Worm (Caenorhabditis elegans) whole organism, young adult: ENCODE measurements around the gene T02D1.8.

Experiments
- nfya-1 ChIP-seq: sonication (generic microtip); optimal IDR thresholded peaks from 2 replicates; lab custom pipeline; 2017; ENCODE audit warnings: antibody characterized with exemption, missing compliant biosample characterization, missing genetic modification characterization, borderline replicate concordance; ENCODE audit not compliant: insufficient read depth
- snpc-1.3 ChIP-seq: sonication (generic microtip); optimal IDR thresholded peaks from 2 replicates; lab custom pipeline; 2017; ENCODE audit warnings: missing genetic modification characterization, mild to moderate bottlenecking, missing compliant biosample characterization, antibody characterized with exemption, moderate library complexity, missing genotype, missing genetic modification reagents; ENCODE audit not compliant: insufficient read depth
- unc-62 ChIP-seq: fragments of 150-350 bp; optimal IDR thresholded peaks from 2 replicates; lab custom pipeline; 2014; ENCODE audit warnings: missing biosample characterization, missing genetic modification reagents, missing genetic modification characterization

- TF ChIP-seq snpc-1.3 (tag; lab: Kevin White, UChicago) (no peak), unc-62 (GFP tag; lab: Kevin White, UChicago) (no peak), nfya-1 (tag; lab: Kevin White, UChicago) (no peak)
Measured at ce11 chrIV:17368292-17368691, 19.0 kb downstream of the T02D1.8 start, which contains the start of gene trh-1.
